Worm (Caenorhabditis elegans) whole organism, young adult: ENCODE measurements around the gene nspg-12.

Experiments used
- B0019.2 ChIP-seq: fragments of 200-800 bp; sonication (Bioruptor generic); conservative IDR thresholded peaks from 2 replicates; pipeline ENCODE4 v1.3.6; 2022; ENCODE audit warnings: missing genetic modification reagents, missing genetic modification characterization, missing compliant biosample characterization
- B0035.1 ChIP-seq: sonication (generic microtip); optimal IDR thresholded peaks from 2 replicates; lab custom pipeline; 2016; ENCODE audit warnings: missing genetic modification characterization, mild to moderate bottlenecking, missing compliant biosample characterization, missing genotype, missing genetic modification reagents
- F10E7.11 ChIP-seq: sonication (generic microtip); optimal IDR thresholded peaks from 2 replicates; lab custom pipeline; 2017; ENCODE audit warnings: mild to moderate bottlenecking, missing genetic modification characterization, moderate library complexity, missing compliant biosample characterization
- F33H1.4 ChIP-seq: fragments of 200-800 bp; sonication (Bioruptor generic); IDR thresholded peaks from 2 replicates; pipeline ENCODE4 v1.3.6; 2022; ENCODE audit warnings: missing genetic modification reagents, missing genetic modification characterization, missing compliant biosample characterization
- F52B5.7 ChIP-seq: sonication (generic microtip); optimal IDR thresholded peaks from 2 replicates; lab custom pipeline; 2016; ENCODE audit warnings: mild to moderate bottlenecking, missing genetic modification characterization, missing compliant biosample characterization
- F55B11.4 ChIP-seq: sonication (generic microtip); optimal IDR thresholded peaks from 2 replicates; lab custom pipeline; 2016; ENCODE audit warnings: missing compliant biosample characterization, missing genetic modification characterization, borderline replicate concordance; ENCODE audit not compliant: insufficient read depth
- F57C9.4 ChIP-seq: sonication (generic microtip); optimal IDR thresholded peaks from 2 replicates; lab custom pipeline; 2017; ENCODE audit warnings: mild to moderate bottlenecking, missing genetic modification characterization, missing compliant biosample characterization
- T07F8.4 ChIP-seq: sonication (generic microtip); optimal IDR thresholded peaks from 2 replicates; lab custom pipeline; 2016; ENCODE audit warnings: mild to moderate bottlenecking, missing genetic modification characterization, moderate library complexity, missing compliant biosample characterization
- T26A5.8 ChIP-seq: sonication (generic microtip); optimal IDR thresholded peaks from 2 replicates; lab custom pipeline; 2016; ENCODE audit warnings: missing genetic modification characterization, missing compliant biosample characterization
- Y53G8AR.9 ChIP-seq: fragments of 200-800 bp; sonication (Bioruptor generic); conservative IDR thresholded peaks from 2 replicates; pipeline ENCODE4 v1.3.6; 2022; ENCODE audit warnings: missing genetic modification reagents, missing genetic modification characterization, missing compliant biosample characterization
- Y56A3A.18 ChIP-seq: fragments of 200-800 bp; sonication (Bioruptor generic); IDR thresholded peaks from 2 replicates; pipeline ENCODE4 v1.3.6; 2022; ENCODE audit warnings: missing genetic modification reagents, missing genetic modification characterization, missing compliant biosample characterization
- Y79H2A.3 ChIP-seq: fragments of 200-800 bp; sonication (Bioruptor generic); conservative IDR thresholded peaks from 2 replicates; pipeline ENCODE4 v1.3.6; 2022; ENCODE audit warnings: missing genetic modification reagents, missing genetic modification characterization, missing compliant biosample characterization
- ZK185.1 ChIP-seq: sonication (generic microtip); optimal IDR thresholded peaks from 2 replicates; lab custom pipeline; 2016; ENCODE audit warnings: mild to moderate bottlenecking, missing genetic modification characterization, missing compliant biosample characterization; ENCODE audit not compliant: poor library complexity, severe bottlenecking
- atf-7 ChIP-seq: sonication (generic microtip); optimal IDR thresholded peaks from 2 replicates; lab custom pipeline; 2017; ENCODE audit warnings: mild to moderate bottlenecking, missing genetic modification characterization, missing compliant biosample characterization
- attf-3 ChIP-seq: fragments of 200-800 bp; sonication (Bioruptor generic); conservative IDR thresholded peaks from 2 replicates; pipeline ENCODE4 v1.3.6; 2022; ENCODE audit warnings: missing genetic modification reagents, missing genetic modification characterization, missing compliant biosample characterization
- attf-5 ChIP-seq: fragments of 200-800 bp; sonication (Bioruptor generic); optimal IDR thresholded peaks from 2 replicates; lab custom pipeline; 2018; ENCODE audit warnings: mild to moderate bottlenecking, missing genetic modification characterization, missing compliant biosample characterization
- bed-2 ChIP-seq: fragments of 200-800 bp; sonication (Bioruptor generic); IDR thresholded peaks from 2 replicates; pipeline ENCODE4 v1.3.6; 2022; ENCODE audit warnings: missing genetic modification reagents, missing genetic modification characterization, missing compliant biosample characterization
- cebp-1 ChIP-seq, 2 experiments: fragments of 200-800 bp in 1 of 2; sonication (Bioruptor generic) in 1 of 2; sonication (generic microtip) in 1 of 2; IDR thresholded peaks in 1 of 2; optimal IDR thresholded peaks in 1 of 2; 2 replicates each; pipeline versions ENCODE4 v1.3.6 to Lab custom; 2017 to 2022; ENCODE audit warnings: missing compliant biosample characterization in 2 of 2, missing genetic modification characterization in 2 of 2, mild to moderate bottlenecking in 1 of 2, missing genetic modification reagents in 1 of 2, moderate library complexity in 1 of 2
- die-1 ChIP-seq: sonication (generic microtip); optimal IDR thresholded peaks from 2 replicates; lab custom pipeline; 2016; ENCODE audit warnings: missing genotype, mild to moderate bottlenecking, missing genetic modification characterization, missing compliant biosample characterization
- dox-1 ChIP-seq: fragments of 200-800 bp; sonication (Bioruptor generic); IDR thresholded peaks from 2 replicates; pipeline ENCODE4 v1.3.6; 2022; ENCODE audit warnings: missing genetic modification reagents, missing genetic modification characterization, missing compliant biosample characterization
- egl-18 ChIP-seq: fragments of 200-800 bp; sonication (Bioruptor generic); IDR thresholded peaks from 2 replicates; pipeline ENCODE4 v1.3.6; 2022; ENCODE audit warnings: missing genetic modification reagents, missing genetic modification characterization, missing compliant biosample characterization
- gei-17 ChIP-seq: fragments of 200-800 bp; sonication (Bioruptor generic); optimal IDR thresholded peaks from 2 replicates; lab custom pipeline; 2018; ENCODE audit warnings: mild to moderate bottlenecking, missing genetic modification characterization, missing compliant biosample characterization
- lag-1 ChIP-seq: fragments of 200-800 bp; sonication (Bioruptor generic); IDR thresholded peaks from 2 replicates; pipeline ENCODE4 v1.3.6; 2022; ENCODE audit warnings: missing genetic modification reagents, missing genetic modification characterization, missing compliant biosample characterization
- let-526 ChIP-seq: fragments of 200-800 bp; sonication (Bioruptor generic); IDR thresholded peaks from 2 replicates; pipeline ENCODE4 v1.3.6; 2022; ENCODE audit warnings: missing genetic modification reagents, missing genetic modification characterization, missing compliant biosample characterization
- lin-40 ChIP-seq: sonication (generic microtip); optimal IDR thresholded peaks from 2 replicates; lab custom pipeline; 2016; ENCODE audit warnings: missing genetic modification characterization, mild to moderate bottlenecking, missing compliant biosample characterization, missing genotype, missing genetic modification reagents
- lsl-1 ChIP-seq: fragments of 200-800 bp; sonication (Bioruptor generic); optimal IDR thresholded peaks from 2 replicates; lab custom pipeline; 2018; ENCODE audit warnings: mild to moderate bottlenecking, missing genetic modification characterization, moderate library complexity, missing compliant biosample characterization
- mxl-1 ChIP-seq: sonication (generic microtip); optimal IDR thresholded peaks from 2 replicates; lab custom pipeline; 2016; ENCODE audit warnings: missing genetic modification characterization, missing compliant biosample characterization
- nfya-2 ChIP-seq: fragments of 200-800 bp; sonication (Bioruptor generic); IDR thresholded peaks from 2 replicates; pipeline ENCODE4 v1.3.6; 2022; ENCODE audit warnings: missing genetic modification reagents, missing genetic modification characterization, missing compliant biosample characterization
- nfyb-1 ChIP-seq: fragments of 200-800 bp; sonication (Bioruptor generic); IDR thresholded peaks from 2 replicates; pipeline ENCODE4 v1.3.6; 2022; ENCODE audit warnings: missing genetic modification reagents, missing genetic modification characterization, missing compliant biosample characterization
- nhr-80 ChIP-seq: sonication (generic microtip); optimal IDR thresholded peaks from 2 replicates; lab custom pipeline; 2016; ENCODE audit warnings: missing genetic modification characterization, missing compliant biosample characterization
- pbrm-1 ChIP-seq: fragments of 200-800 bp; sonication (Bioruptor generic); IDR thresholded peaks from 2 replicates; pipeline ENCODE4 v1.3.6; 2022; ENCODE audit warnings: missing genetic modification reagents, missing genetic modification characterization, missing compliant biosample characterization
- rcor-1 ChIP-seq: fragments of 200-800 bp; sonication (Bioruptor generic); IDR thresholded peaks from 2 replicates; pipeline ENCODE4 v1.3.6; 2022; ENCODE audit warnings: missing genetic modification reagents, missing genetic modification characterization, missing compliant biosample characterization
- snpc-4 ChIP-seq, 5 experiments: fragments of 150-350 bp in 1 of 5; sonication (generic microtip) in 4 of 5; optimal IDR thresholded peaks; 2 replicates each; lab custom pipeline; 2014 to 2018; ENCODE audit warnings: missing genetic modification characterization in 5 of 5, missing biosample characterization in 3 of 5, antibody characterized with exemption in 2 of 5, mild to moderate bottlenecking in 2 of 5, missing compliant biosample characterization in 2 of 5, missing genotype in 2 of 5, moderate library complexity in 2 of 5, missing genetic modification reagents in 1 of 5
- somi-1 ChIP-seq: fragments of 200-800 bp; sonication (Bioruptor generic); optimal IDR thresholded peaks from 2 replicates; lab custom pipeline; 2018; ENCODE audit warnings: mild to moderate bottlenecking, missing genetic modification characterization, missing compliant biosample characterization
- sptf-2 ChIP-seq: fragments of 200-800 bp; sonication (Bioruptor generic); optimal IDR thresholded peaks from 2 replicates; lab custom pipeline; 2018; ENCODE audit warnings: mild to moderate bottlenecking, missing genetic modification characterization, missing compliant biosample characterization
- unc-62 ChIP-seq: fragments of 150-350 bp; optimal IDR thresholded peaks from 2 replicates; lab custom pipeline; 2014; ENCODE audit warnings: missing biosample characterization, missing genetic modification reagents, missing genetic modification characterization
- xnd-1 ChIP-seq: sonication (generic microtip); optimal IDR thresholded peaks from 2 replicates; lab custom pipeline; 2016; ENCODE audit warnings: missing genotype, missing genetic modification reagents, missing genetic modification characterization, missing compliant biosample characterization
- zfh-2 ChIP-seq: fragments of 200-800 bp; sonication (Bioruptor generic); conservative IDR thresholded peaks from 2 replicates; pipeline ENCODE4 v1.3.6; 2022; ENCODE audit warnings: missing genetic modification reagents, missing genetic modification characterization, missing compliant biosample characterization
- ztf-18 ChIP-seq: sonication (generic microtip); optimal IDR thresholded peaks from 2 replicates; lab custom pipeline; 2016; ENCODE audit warnings: missing genotype, mild to moderate bottlenecking, missing genetic modification characterization, missing compliant biosample characterization
- ztf-22 ChIP-seq: fragments of 200-800 bp; sonication (Bioruptor generic); optimal IDR thresholded peaks from 2 replicates; lab custom pipeline; 2018; ENCODE audit warnings: mild to moderate bottlenecking, missing genetic modification characterization, moderate library complexity, missing compliant biosample characterization
- ztf-26 ChIP-seq: sonication (generic microtip); optimal IDR thresholded peaks from 2 replicates; lab custom pipeline; 2017; ENCODE audit warnings: missing genetic modification characterization, missing compliant biosample characterization
- ztf-28 ChIP-seq: fragments of 200-800 bp; sonication (Bioruptor generic); IDR thresholded peaks from 2 replicates; pipeline ENCODE4 v1.3.6; 2022; ENCODE audit warnings: missing genetic modification reagents, missing genetic modification characterization, missing compliant biosample characterization

The nspg-12 gene

ce11 chrX:5276772-5277171 lies 19.7 kb downstream of the nspg-12 start (continued):
- TF ChIP-seq unc-62 (GFP tag; lab: Kevin White, UChicago) = no peak
- TF ChIP-seq ZK185.1 (tag; lab: Kevin White, UChicago) = no peak
- TF ChIP-seq lag-1 (GFP tag; lab: Robert Waterston, UW) = no peak
- no peak for TF ChIP-seq egl-18 (GFP tag; lab: Robert Waterston, UW)
- no peak for TF ChIP-seq lsl-1 (GFP tag; lab: Kevin White, UChicago)

- TF ChIP-seq F52B5.7 (tag; lab: Kevin White, UChicago) = no peak
- no peak for TF ChIP-seq somi-1
- TF ChIP-seq xnd-1 (tag; lab: Kevin White, UChicago) = no peak
- no peak for TF ChIP-seq F57C9.4 (tag; lab: Kevin White, UChicago)
- TF ChIP-seq nfya-2 (GFP tag; lab: Robert Waterston, UW) = no peak
- no peak for TF ChIP-seq B0035.1 (tag; lab: Kevin White, UChicago)
- TF ChIP-seq T07F8.4 (tag; lab: Kevin White, UChicago) = no peak
- TF ChIP-seq T26A5.8 (tag; lab: Kevin White, UChicago) = no peak
- TF ChIP-seq zfh-2 = no peak
- no peak for TF ChIP-seq ztf-26
These were observed 21.1 kb downstream of the nspg-12 start for ce11 chrX:5278249-5278648.

ce11 chrX:5279170-5279635 lies 22.1 kb downstream of the nspg-12 start, which contains the start of gene Y34B4A.2:
Gene Y34B4A.2, plus strand, starts transcription at chrX:5279497.
- TF ChIP-seq ztf-18 (tag; lab: Kevin White, UChicago) (peak; percentile 8), cebp-1 (GFP tag; IDR thresholded peaks at IDR 0.05; lab: Robert Waterston, UW) (no peak), cebp-1 (tag; optimal IDR thresholded peaks at IDR 0.05; lab: Kevin White, UChicago) (peak; percentile 62), snpc-4 (GFP tag; optimal IDR thresholded peaks at IDR 0.05; lab: Kevin White, UChicago) (no peak), snpc-4 (tag; optimal IDR thresholded peaks at IDR 0.05; lab: Kevin White, UChicago) (peak in 1 of 4 experiments; percentile 2), ztf-28 (GFP tag; lab: Robert Waterston, UW) (no peak), nhr-80 (tag; lab: Kevin White, UChicago) (peak; percentile 88), sptf-2 (GFP tag; lab: Kevin White, UChicago) (no peak), ZK185.1 (tag; lab: Kevin White, UChicago) (peak; percentile 22), attf-3 (GFP tag; lab: Robert Waterston, UW) (peak; percentile 92), F10E7.11 (tag; lab: Kevin White, UChicago) (no peak), rcor-1 (GFP tag; lab: Robert Waterston, UW) (no peak), pbrm-1 (GFP tag; lab: Robert Waterston, UW) (no peak), B0019.2 (GFP tag; lab: Robert Waterston, UW) (no peak), atf-7 (peak; percentile 28), attf-5 (GFP tag; lab: Kevin White, UChicago) (peak; percentile 29), let-526 (GFP tag; lab: Robert Waterston, UW) (0 out of 2 replicates have a peak, but pooled peaks have one; percentile 18), dox-1 (GFP tag; lab: Robert Waterston, UW) (0 out of 2 replicates have a peak, but pooled peaks have one; percentile 40)

- no peak for TF ChIP-seq mxl-1 (tag; lab: Kevin White, UChicago)
- TF ChIP-seq Y53G8AR.9 = no peak
- no peak for TF ChIP-seq gei-17
- no peak for TF ChIP-seq die-1 (tag; lab: Kevin White, UChicago)
- TF ChIP-seq ztf-22 (GFP tag; lab: Kevin White, UChicago) = no peak
- no peak for TF ChIP-seq lin-40 (tag; lab: Kevin White, UChicago)
- no peak for TF ChIP-seq ztf-18 (tag; lab: Kevin White, UChicago)
- TF ChIP-seq Y56A3A.18 = no peak
- TF ChIP-seq F55B11.4 (tag; lab: Kevin White, UChicago) = no peak
- TF ChIP-seq cebp-1 (GFP tag; IDR thresholded peaks at IDR 0.05; lab: Robert Waterston, UW) = no peak
- TF ChIP-seq cebp-1 (tag; optimal IDR thresholded peaks at IDR 0.05; lab: Kevin White, UChicago) = no peak
- TF ChIP-seq lag-1 (GFP tag; lab: Robert Waterston, UW) = no peak
- TF ChIP-seq dox-1 (GFP tag; lab: Robert Waterston, UW) = no peak
- no peak for TF ChIP-seq nfyb-1 (GFP tag; lab: Robert Waterston, UW)
- TF ChIP-seq Y79H2A.3 (GFP tag; lab: Robert Waterston, UW) = no peak
- no peak for TF ChIP-seq F33H1.4
- TF ChIP-seq nfya-2 (GFP tag; lab: Robert Waterston, UW) = no peak
- no peak for TF ChIP-seq bed-2 (GFP tag; lab: Robert Waterston, UW)
These were observed 22.6 kb downstream of the nspg-12 start, which contains the start of gene rga-8 for ce11 chrX:5279674-5280073. Gene rga-8, minus strand, starts transcription at chrX:5279774.
